Worm (Caenorhabditis elegans): ENCODE data around the gene C13A2.6.

DNA sequence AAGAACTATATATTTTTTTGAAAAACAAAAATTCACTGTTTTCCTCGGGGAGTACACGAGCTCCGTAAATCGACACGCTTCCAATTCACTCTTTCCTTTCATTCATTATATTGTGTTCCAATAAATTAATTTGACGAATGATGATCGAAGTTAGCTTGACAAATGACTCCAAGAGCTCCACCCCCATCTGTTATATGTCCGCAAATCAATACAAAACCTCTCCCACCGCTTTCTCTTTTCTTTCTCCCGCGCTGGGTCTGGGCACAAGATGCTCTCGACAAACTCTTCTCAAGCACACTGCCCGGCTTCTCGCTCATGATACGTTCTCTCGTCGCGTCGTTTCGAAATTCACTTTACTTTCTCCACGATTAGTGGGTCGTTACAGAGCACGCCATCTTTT lies 45.6 kb upstream of the C13A2.6 start, which contains the start of gene C13F10.1:
- TF ChIP-seq ztf-11 (tag; optimal IDR thresholded peaks at IDR 0.05) = no peak
- no peak for TF ChIP-seq egl-27 (tag; optimal IDR thresholded peaks at IDR 0.05)
- TF ChIP-seq unc-62 (GFP tag; optimal IDR thresholded peaks at IDR 0.05) = no peak
- no peak for TF ChIP-seq aly-2 (tag; optimal IDR thresholded peaks at IDR 0.05)
- TF ChIP-seq pqm-1 (tag; optimal IDR thresholded peaks at IDR 0.05) = no peak

All from whole organism, L1 larva.